Fruit fly (Drosophila melanogaster): ENCODE data around the gene CG43886.

The CG43886 gene

dm6 chr3L:8121590-8121989, 38.0 kb downstream of the CG43886 start, which contains the start of gene ldbr:
ldbr (plus strand) TSS chr3L:8121827.
- TF ChIP-seq CTCF (optimal IDR thresholded peaks at IDR 0.05) (no peak), CG8478 (optimal IDR thresholded peaks at IDR 0.05) (no peak)

DNA sequence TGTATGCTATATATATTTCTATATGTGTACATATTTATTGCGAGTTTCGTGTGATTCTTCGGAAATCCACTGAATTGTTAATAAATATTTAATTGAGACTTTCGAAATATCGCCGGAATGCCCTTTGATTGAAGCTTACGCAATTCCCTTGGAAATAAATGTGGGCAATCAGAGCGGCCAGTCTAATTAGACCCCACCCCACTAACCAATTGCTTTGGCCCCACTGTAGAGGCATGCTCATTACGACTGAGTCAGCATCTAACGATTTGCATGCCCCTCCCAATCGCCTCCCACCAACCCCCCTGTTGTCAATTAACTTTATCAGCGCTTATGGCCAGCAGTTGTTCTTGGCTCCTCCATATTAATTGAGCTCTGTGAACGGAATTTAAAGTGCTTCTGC, 42.8 kb downstream of the CG43886 start:
- TF ChIP-seq CG8478 (optimal IDR thresholded peaks at IDR 0.05) (no peak), CTCF (optimal IDR thresholded peaks at IDR 0.05) (no peak)

DNA sequence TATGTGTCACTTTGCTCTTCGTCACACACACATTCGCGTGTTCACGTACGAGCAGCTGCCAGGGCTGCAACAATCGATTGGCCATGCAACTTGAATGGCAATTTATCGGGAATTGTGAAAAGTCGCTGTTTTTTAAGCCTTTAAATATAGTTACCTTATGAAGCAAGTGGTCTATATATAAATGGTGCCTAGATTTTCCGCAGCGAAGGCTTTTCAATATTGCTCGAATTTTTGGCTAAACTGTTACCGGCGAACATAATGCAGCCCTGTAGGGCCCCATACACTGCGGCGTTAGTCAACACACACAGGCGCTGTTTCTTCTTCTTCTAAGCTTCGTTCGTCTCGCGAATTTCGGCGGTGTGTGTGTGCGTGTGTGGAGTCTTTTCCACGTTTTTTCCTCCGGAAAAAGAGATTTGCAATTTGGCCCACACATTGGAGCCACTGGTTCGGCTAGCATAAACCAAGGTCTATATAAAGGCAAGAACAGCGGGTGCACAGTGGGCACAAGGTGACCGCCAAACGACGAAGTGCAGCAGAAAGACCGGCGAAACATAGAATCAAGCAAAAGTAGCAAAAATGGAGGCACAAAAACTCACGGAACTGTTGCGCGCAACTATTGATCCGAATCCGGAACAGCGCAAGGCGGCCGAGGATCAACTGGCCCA, 43.6 kb downstream of the CG43886 start, which contains the start of the genes Arp3 and msk:
TSS of gene Arp3 (minus strand) at position 39 of the 665 bp plus-strand sequence.
TSS of gene msk (plus strand) at position 316 of the 665 bp plus-strand sequence.
- TF ChIP-seq CTCF (optimal IDR thresholded peaks at IDR 0.05) (peak in 1 of 2 experiments; percentile 16), CG8478 (optimal IDR thresholded peaks at IDR 0.05) (no peak)

dm6 chr3L:8110171-8110570, 49.4 kb downstream of the CG43886 start, which contains the start of gene Nulp1:
Nulp1 (plus strand) TSS chr3L:8110368.
- TF ChIP-seq CTCF (optimal IDR thresholded peaks at IDR 0.05): no peak
- no peak for TF ChIP-seq CG8478 (optimal IDR thresholded peaks at IDR 0.05)
